Fruit fly (Drosophila melanogaster): ENCODE results near the gene CG14777.

CG14777 gene

dm6 chrX:1470562-1470961, 4.6 kb downstream of the CG14777 start, which contains the start of gene pck (continued):
- peak; percentile 52 for TF ChIP-seq CG9215 (GFP tag; IDR thresholded peaks at IDR 0.05)
- TF ChIP-seq unpg (GFP tag; optimal IDR thresholded peaks at IDR 0.05), result peak; percentile 70
- no peak for TF ChIP-seq ro (GFP tag; IDR thresholded peaks at IDR 0.05)
- TF ChIP-seq tna (GFP tag; IDR thresholded peaks at IDR 0.05; ENCODE audit: partially characterized antibody), result no peak
- TF ChIP-seq sc (optimal IDR thresholded peaks at IDR 0.05), result no peak
- no peak for TF ChIP-seq sc (GFP tag; optimal IDR thresholded peaks at IDR 0.05)
- 0 out of 3 replicates have a peak, but pooled peaks have one; percentile 10 for TF ChIP-seq Mrtf (GFP tag; IDR thresholded peaks at IDR 0.05)
- peak; percentile 68 for TF ChIP-seq mam (GFP tag; optimal IDR thresholded peaks at IDR 0.05)
- TF ChIP-seq tx (GFP tag; optimal IDR thresholded peaks at IDR 0.05), result peak; percentile 32
- TF ChIP-seq tap (tag; optimal IDR thresholded peaks at IDR 0.05), result no peak
- TF ChIP-seq CG18764 (GFP tag; optimal IDR thresholded peaks at IDR 0.05), result peak; percentile 65
- TF ChIP-seq crp (GFP tag; optimal IDR thresholded peaks at IDR 0.05), result peak in 1 of 2 experiments; percentile 37
- no peak for TF ChIP-seq exex (tag; optimal IDR thresholded peaks at IDR 0.05)
- TF ChIP-seq bsh (GFP tag; optimal IDR thresholded peaks at IDR 0.05), result peak in 1 of 2 experiments; percentile 76
- peak; percentile 78 for TF ChIP-seq CG17186 (GFP tag; optimal IDR thresholded peaks at IDR 0.05)
- peak in 1 of 3 experiments; percentile 48 for TF ChIP-seq lola (GFP tag; optimal IDR thresholded peaks at IDR 0.05)
- TF ChIP-seq CG11456 (GFP tag; IDR thresholded peaks at IDR 0.05), result no peak
- peak; percentile 51 for TF ChIP-seq Hmr (GFP tag; optimal IDR thresholded peaks at IDR 0.05)
- TF ChIP-seq oc (tag; optimal IDR thresholded peaks at IDR 0.05), result no peak
- peak; percentile 53 for TF ChIP-seq phol (tag; optimal IDR thresholded peaks at IDR 0.05)
- no peak for TF ChIP-seq hb (GFP tag; IDR thresholded peaks at IDR 0.05; ENCODE audit: partially characterized antibody)
- peak; percentile 58 for TF ChIP-seq Dp (GFP tag; optimal IDR thresholded peaks at IDR 0.05)
- TF ChIP-seq CG5245 (GFP tag; optimal IDR thresholded peaks at IDR 0.05), result peak; percentile 53
- TF ChIP-seq CG2120 (GFP tag; optimal IDR thresholded peaks at IDR 0.05), result peak; percentile 82
- TF ChIP-seq sqz (GFP tag; optimal IDR thresholded peaks at IDR 0.05), result no peak
- 0 out of 3 replicates have a peak, but pooled peaks have one; percentile 40 for TF ChIP-seq CG7963 (GFP tag; IDR thresholded peaks at IDR 0.05; ENCODE audit: partially characterized antibody)
- TF ChIP-seq zen2 (GFP tag; IDR thresholded peaks at IDR 0.05; ENCODE audit: partially characterized antibody), result no peak; the same call in 2 of the 3 replicates
- TF ChIP-seq grau (tag; optimal IDR thresholded peaks at IDR 0.05), result peak; percentile 54
- peak; percentile 72 for TF ChIP-seq maf-S (GFP tag; optimal IDR thresholded peaks at IDR 0.05)
- no peak for TF ChIP-seq ftz-f1 (GFP tag; optimal IDR thresholded peaks at IDR 0.05)
- TF ChIP-seq CG14710 (tag; optimal IDR thresholded peaks at IDR 0.05), result peak; percentile 75
- no peak for TF ChIP-seq luna (GFP tag; optimal IDR thresholded peaks at IDR 0.05)
- TF ChIP-seq CG10654 (GFP tag; optimal IDR thresholded peaks at IDR 0.05), result peak; percentile 38
- no peak for TF ChIP-seq scrt (GFP tag; optimal IDR thresholded peaks at IDR 0.05)
- no peak for TF ChIP-seq gce (GFP tag; IDR thresholded peaks at IDR 0.05)
- no peak for TF ChIP-seq gsb (GFP tag; IDR thresholded peaks at IDR 0.05)
- no peak for TF ChIP-seq run (tag; optimal IDR thresholded peaks at IDR 0.05)
- TF ChIP-seq CG31224 (GFP tag; IDR thresholded peaks at IDR 0.05), result peak; percentile 40; the same call in 1 of the 2 replicates
- TF ChIP-seq CG17612 (GFP tag; IDR thresholded peaks at IDR 0.05), result no peak
- TF ChIP-seq CG8290 (GFP tag; optimal IDR thresholded peaks at IDR 0.05), result peak; percentile 55
- TF ChIP-seq CG8290 (tag; optimal IDR thresholded peaks at IDR 0.05), result peak in 1 of 2 experiments; percentile 57
- peak; percentile 44 for TF ChIP-seq CG14667 (GFP tag; IDR thresholded peaks at IDR 0.05)
- TF ChIP-seq CG2199 (GFP tag; IDR thresholded peaks at IDR 0.05), result peak; percentile 47; the same call in 1 of the 3 replicates
- TF ChIP-seq eyg (GFP tag; optimal IDR thresholded peaks at IDR 0.05), result no peak
- no peak for TF ChIP-seq croc (GFP tag; conservative IDR thresholded peaks at IDR 0.05)
- TF ChIP-seq Xrp1 (GFP tag; IDR thresholded peaks at IDR 0.05), result peak; percentile 82
- TF ChIP-seq H2.0 (GFP tag; IDR thresholded peaks at IDR 0.05), result peak; percentile 69; the same call in 1 of the 2 replicates
- TF ChIP-seq pfk (GFP tag; optimal IDR thresholded peaks at IDR 0.05), result no peak
- peak; percentile 40 for TF ChIP-seq PHDP (tag; optimal IDR thresholded peaks at IDR 0.05)
- TF ChIP-seq slbo (GFP tag; IDR thresholded peaks at IDR 0.05), result peak; percentile 70
- peak; percentile 52 for TF ChIP-seq CG8924 (tag; optimal IDR thresholded peaks at IDR 0.05)

Data from whole organism, embryonic.